Worm (Caenorhabditis elegans) whole organism, midembryonic: ENCODE data around the gene fipr-8.

ENCODE experiments used
- T22C8.4 ChIP-seq: fragments of 200-800 bp; sonication (Bioruptor generic); IDR thresholded peaks from 2 replicates; pipeline ENCODE4 v1.3.6; 2022; ENCODE audit warnings: missing genetic modification characterization, missing compliant biosample characterization
- cog-1 ChIP-seq: sonication (generic microtip); optimal IDR thresholded peaks from 2 replicates; lab custom pipeline; 2016; ENCODE audit warnings: missing genetic modification characterization, missing compliant biosample characterization
- flt-1 ChIP-seq: fragments of 200-800 bp; sonication (Bioruptor generic); IDR thresholded peaks from 2 replicates; pipeline ENCODE4 v1.3.6; 2022; ENCODE audit warnings: missing genetic modification characterization, missing compliant biosample characterization
- klf-2 ChIP-seq: fragments of 200-800 bp; sonication (Bioruptor generic); conservative IDR thresholded peaks from 2 replicates; pipeline ENCODE4 v1.3.6; 2022; ENCODE audit warnings: missing genetic modification reagents, missing genetic modification characterization, missing compliant biosample characterization
- med-1 ChIP-seq: sonication (generic microtip); optimal IDR thresholded peaks from 2 replicates; lab custom pipeline; 2017; ENCODE audit warnings: missing genetic modification characterization, mild to moderate bottlenecking, missing compliant biosample characterization, antibody characterized with exemption, missing genetic modification reagents; ENCODE audit not compliant: insufficient read depth
- ref-1 ChIP-seq: fragments of 200-800 bp; sonication (Bioruptor generic); conservative IDR thresholded peaks from 2 replicates; pipeline ENCODE4 v1.3.6; 2022; ENCODE audit warnings: missing genetic modification reagents, missing genetic modification characterization, missing compliant biosample characterization
- tab-1 ChIP-seq: fragments of 200-800 bp; sonication (Bioruptor generic); IDR thresholded peaks from 2 replicates; pipeline ENCODE4 v1.3.6; 2022; ENCODE audit warnings: missing genetic modification characterization, missing compliant biosample characterization
- ztf-23 ChIP-seq: fragments of 200-800 bp; sonication (Bioruptor generic); IDR thresholded peaks from 2 replicates; pipeline ENCODE4 v1.3.6; 2022; ENCODE audit warnings: missing genetic modification reagents, missing genetic modification characterization, missing compliant biosample characterization
- ztf-29 ChIP-seq: fragments of 200-800 bp; sonication (Bioruptor generic); IDR thresholded peaks from 2 replicates; pipeline ENCODE4 v1.3.6; 2022; ENCODE audit warnings: missing genetic modification reagents, missing genetic modification characterization, missing compliant biosample characterization

The fipr-8 gene

ce11 chrV:10202340-10202739, 37.4 kb downstream of the fipr-8 start:
- TF ChIP-seq ztf-29 (GFP tag; lab: Robert Waterston, UW) (no peak), tab-1 (GFP tag; lab: Robert Waterston, UW) (no peak), flt-1 (GFP tag; lab: Robert Waterston, UW) (no peak), T22C8.4 (GFP tag; lab: Robert Waterston, UW) (no peak), ref-1 (no peak)

- no peak for TF ChIP-seq flt-1 (GFP tag; lab: Robert Waterston, UW)
Measured at ce11 chrV:10201913-10202312, 37.8 kb downstream of the fipr-8 start, which contains the start of gene ZK856.7. TSS of gene ZK856.7 (plus strand) at chrV:10202098.

- TF ChIP-seq med-1 (GFP tag; lab: Kevin White, UChicago) = no peak
- no peak for TF ChIP-seq cog-1 (tag; lab: Kevin White, UChicago)
- no peak for TF ChIP-seq ztf-29 (GFP tag; lab: Robert Waterston, UW)
- no peak for TF ChIP-seq tab-1 (GFP tag; lab: Robert Waterston, UW)
- no peak for TF ChIP-seq T22C8.4 (GFP tag; lab: Robert Waterston, UW)
- no peak for TF ChIP-seq klf-2 (GFP tag; lab: Robert Waterston, UW)
- TF ChIP-seq ztf-23 (GFP tag; lab: Robert Waterston, UW) = no peak
- TF ChIP-seq flt-1 (GFP tag; lab: Robert Waterston, UW) = no peak
Measured at ce11 chrV:10198386-10198785, 41.4 kb downstream of the fipr-8 start, which contains the start of gene ZK856.6. TSS of gene ZK856.6 (plus strand) at chrV:10198686.

ce11 chrV:10191242-10191641, 48.5 kb downstream of the fipr-8 start:
- TF ChIP-seq med-1 (GFP tag; lab: Kevin White, UChicago) (no peak), cog-1 (tag; lab: Kevin White, UChicago) (no peak), klf-2 (GFP tag; lab: Robert Waterston, UW) (no peak), tab-1 (GFP tag; lab: Robert Waterston, UW) (no peak), T22C8.4 (GFP tag; lab: Robert Waterston, UW) (no peak), ztf-23 (GFP tag; lab: Robert Waterston, UW) (no peak), flt-1 (GFP tag; lab: Robert Waterston, UW) (no peak), ref-1 (no peak), ztf-29 (GFP tag; lab: Robert Waterston, UW) (no peak)

- TF ChIP-seq ztf-29 (GFP tag; lab: Robert Waterston, UW) (no peak), tab-1 (GFP tag; lab: Robert Waterston, UW) (no peak), klf-2 (GFP tag; lab: Robert Waterston, UW) (no peak), ref-1 (no peak), T22C8.4 (GFP tag; lab: Robert Waterston, UW) (no peak), cog-1 (tag; lab: Kevin White, UChicago) (no peak), flt-1 (GFP tag; lab: Robert Waterston, UW) (no peak), med-1 (GFP tag; lab: Kevin White, UChicago) (no peak), ztf-23 (GFP tag; lab: Robert Waterston, UW) (no peak)
Measured at ce11 chrV:10190081-10190556, 49.6 kb downstream of the fipr-8 start, which contains the start of gene ZK856.5. TSS of gene ZK856.5 (minus strand) at chrV:10190131.
